Worm (Caenorhabditis elegans) whole organism, L4/young adult: Measurements from ENCODE around the gene eps-8.
"Not testable (repeated sequence)": the region's sequence is repeated elsewhere in the genome, so short reads cannot be mapped to it uniquely, and the experiment has no call there.

Experiments used
- W03F9.2 ChIP-seq: fragments of 150-350 bp; optimal IDR thresholded peaks from 2 replicates; lab custom pipeline; 2014; ENCODE audit warnings: missing biosample characterization, missing genetic modification characterization
- dao-5 ChIP-seq: sonication (generic microtip); optimal IDR thresholded peaks from 2 replicates; lab custom pipeline; 2016; ENCODE audit warnings: missing genotype, missing genetic modification characterization, moderate library complexity, missing compliant biosample characterization
- him-1 ChIP-seq: sonication (generic microtip); optimal IDR thresholded peaks from 2 replicates; lab custom pipeline; 2016; ENCODE audit warnings: missing genotype, missing genetic modification reagents, missing genetic modification characterization, missing compliant biosample characterization

The eps-8 gene

ce11 chrIV:14932640-14933039 is 53.4 kb downstream of the eps-8 start, which contains the start of gene Y57G11C.1131:
Gene Y57G11C.1131, plus strand, starts transcription at chrIV:14932972.
- no peak for TF ChIP-seq him-1 (tag; lab: Kevin White, UChicago)
- TF ChIP-seq W03F9.2 (tag; lab: Kevin White, UChicago) = no peak
- TF ChIP-seq dao-5 (tag; lab: Kevin White, UChicago) = no peak

DNA sequence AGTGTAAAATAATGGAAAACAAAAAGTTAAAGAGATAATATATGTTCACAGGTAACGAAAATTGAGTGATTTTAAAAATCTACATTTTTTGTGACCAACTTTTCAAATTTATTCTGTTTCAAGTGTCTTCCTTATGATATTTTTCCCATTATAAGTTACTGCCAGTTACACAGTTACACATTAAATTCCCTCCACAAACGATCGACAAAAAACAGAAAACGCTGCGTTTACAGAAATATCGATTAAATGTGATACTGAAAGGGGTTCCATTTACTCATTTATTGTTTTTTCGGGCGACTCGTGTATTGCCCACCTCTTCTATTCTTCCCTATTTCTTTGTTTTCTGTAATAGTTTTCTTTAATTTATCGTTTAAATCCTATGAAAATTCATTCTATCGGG is 57.7 kb downstream of the eps-8 start, which contains the start of gene Y57G11C.1144:
Y57G11C.1144 (plus strand) TSS at position 301 of the 400 bp plus-strand sequence.
- no peak for TF ChIP-seq dao-5 (tag; lab: Kevin White, UChicago)

DNA sequence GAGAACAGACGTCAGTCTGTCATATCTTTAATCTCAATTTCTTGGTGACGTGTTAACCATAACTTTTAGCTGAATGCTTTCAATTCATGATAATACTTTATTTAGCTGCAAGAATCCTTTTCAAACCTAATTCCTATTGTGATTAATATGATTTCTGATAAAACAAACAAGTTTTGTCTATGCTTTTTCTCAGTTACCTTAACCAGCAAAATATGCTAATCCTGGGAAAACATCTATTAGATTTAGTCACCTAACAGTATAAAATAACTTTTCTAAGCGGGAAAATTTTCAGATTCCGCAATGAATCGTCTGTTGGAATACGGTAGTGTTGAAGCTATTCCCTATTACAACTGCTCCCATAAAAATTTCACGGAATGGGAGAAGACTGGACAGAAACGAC is 59.3 kb downstream of the eps-8 start, which contains the start of gene Y57G11C.30:
Y57G11C.30 (plus strand) TSS at position 301 of the 400 bp plus-strand sequence.
- TF ChIP-seq him-1, W03F9.2, dao-5 (tag; lab: Kevin White, UChicago): not testable (repeated sequence)

DNA sequence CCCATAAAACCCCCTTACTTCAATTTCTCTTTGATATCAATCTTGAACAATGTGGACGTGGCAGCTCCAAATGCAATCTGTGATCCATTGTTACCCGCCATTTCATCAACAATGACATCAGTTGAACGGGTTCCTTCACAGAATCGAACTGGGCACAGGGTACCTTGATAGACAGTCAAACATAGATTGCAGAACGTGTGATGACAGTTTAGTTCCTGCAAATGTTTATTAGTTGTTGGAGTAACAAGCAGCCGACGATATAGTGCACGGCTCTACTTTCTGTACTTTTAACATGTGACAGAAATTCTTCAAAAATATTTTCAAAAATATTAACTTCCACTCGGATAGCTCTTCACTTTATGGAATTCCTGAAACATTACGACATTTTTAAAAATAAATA is 65.0 kb downstream of the eps-8 start, which contains the start of gene Y57G11C.48:
Y57G11C.48 (minus strand) TSS at position 101 of the 400 bp plus-strand sequence.
- TF ChIP-seq W03F9.2 (tag; lab: Kevin White, UChicago) = no peak
- no peak for TF ChIP-seq him-1 (tag; lab: Kevin White, UChicago)
- TF ChIP-seq dao-5 (tag; lab: Kevin White, UChicago) = no peak

ce11 chrIV:14949048-14949447 is 69.8 kb downstream of the eps-8 start:
- TF ChIP-seq W03F9.2 (tag; lab: Kevin White, UChicago) (no peak), him-1 (tag; lab: Kevin White, UChicago) (no peak), dao-5 (tag; lab: Kevin White, UChicago) (no peak)
